Worm (Caenorhabditis elegans) whole organism, L3 larva: Measurements from ENCODE around the gene B0034.1.

ENCODE experiments used
- R02D3.7 ChIP-seq: fragments of 150-350 bp; optimal IDR thresholded peaks from 2 replicates; lab custom pipeline; 2014; ENCODE audit warnings: missing biosample characterization, missing genetic modification characterization
- ZK546.5 ChIP-seq: sonication (generic microtip); optimal IDR thresholded peaks from 2 replicates; lab custom pipeline; 2017; ENCODE audit warnings: missing biosample characterization, missing genetic modification characterization
- ama-1 ChIP-seq: fragments of 150-350 bp; optimal IDR thresholded peaks from 2 replicates; lab custom pipeline; 2018
- ceh-16 ChIP-seq: sonication (generic microtip); optimal IDR thresholded peaks from 2 replicates; lab custom pipeline; 2017; ENCODE audit warnings: missing biosample characterization, missing genetic modification characterization
- ceh-28 ChIP-seq: fragments of 150-350 bp; optimal IDR thresholded peaks from 2 replicates; lab custom pipeline; 2014; ENCODE audit warnings: missing biosample characterization, missing genetic modification reagents, missing genetic modification characterization
- ceh-9 ChIP-seq: sonication (generic microtip); optimal IDR thresholded peaks from 2 replicates; lab custom pipeline; 2018; ENCODE audit warnings: missing biosample characterization, missing genetic modification characterization
- egl-5 ChIP-seq: fragments of 150-350 bp; optimal IDR thresholded peaks from 2 replicates; lab custom pipeline; 2017; ENCODE audit warnings: missing biosample characterization, missing genetic modification reagents, missing genetic modification characterization, inconsistent platforms
- elt-1 ChIP-seq: fragments of 150-350 bp; optimal IDR thresholded peaks from 2 replicates; lab custom pipeline; 2014; ENCODE audit warnings: missing biosample characterization, missing genetic modification characterization
- elt-2 ChIP-seq: sonication (generic microtip); optimal IDR thresholded peaks from 2 replicates; lab custom pipeline; 2016; ENCODE audit warnings: missing genetic modification reagents, mild to moderate bottlenecking, missing genetic modification characterization, missing compliant biosample characterization
- elt-3 ChIP-seq, 3 experiments: fragments of 150-350 bp in 1 of 3; sonication (generic microtip) in 2 of 3; optimal IDR thresholded peaks; 2 replicates in 2 of 3; 4 replicates in 1 of 3; lab custom pipeline; 2014 to 2017; ENCODE audit warnings: missing biosample characterization in 3 of 3, missing genetic modification characterization in 3 of 3
- fkh-10 ChIP-seq: sonication (generic microtip); optimal IDR thresholded peaks from 2 replicates; lab custom pipeline; 2017; ENCODE audit warnings: missing biosample characterization, missing genetic modification reagents, missing genetic modification characterization
- fkh-2 ChIP-seq: fragments of 150-350 bp; optimal IDR thresholded peaks from 2 replicates; lab custom pipeline; 2014; ENCODE audit warnings: missing biosample characterization, missing genetic modification reagents, missing genetic modification characterization
- fos-1 ChIP-seq: fragments of 150-350 bp; optimal IDR thresholded peaks from 2 replicates; lab custom pipeline; 2014; ENCODE audit warnings: missing biosample characterization, missing genetic modification characterization
- hmg-11 ChIP-seq: sonication (generic microtip); optimal IDR thresholded peaks from 2 replicates; lab custom pipeline; 2016; ENCODE audit warnings: missing genetic modification characterization, missing compliant biosample characterization
- lin-15B ChIP-seq: fragments of 150-350 bp; optimal IDR thresholded peaks from 2 replicates; lab custom pipeline; 2014; ENCODE audit warnings: missing biosample characterization, missing genetic modification characterization
- lin-39 ChIP-seq: fragments of 150-350 bp; optimal IDR thresholded peaks from 2 replicates; lab custom pipeline; 2018; ENCODE audit warnings: missing biosample characterization, missing genetic modification reagents, missing genetic modification characterization
- mdl-1 ChIP-seq: fragments of 150-350 bp; optimal IDR thresholded peaks from 2 replicates; lab custom pipeline; 2014; ENCODE audit warnings: missing biosample characterization, missing genetic modification characterization
- mml-1 ChIP-seq: fragments of 150-350 bp; sonication (generic microtip); optimal IDR thresholded peaks from 3 replicates; lab custom pipeline; 2014; ENCODE audit warnings: missing biosample characterization, missing genetic modification characterization
- nfya-1 ChIP-seq: sonication (generic microtip); optimal IDR thresholded peaks from 2 replicates; lab custom pipeline; 2017; ENCODE audit warnings: missing genetic modification characterization, mild to moderate bottlenecking, missing compliant biosample characterization, antibody characterized with exemption, moderate library complexity; ENCODE audit not compliant: insufficient read depth
- nhr-11 ChIP-seq: fragments of 150-350 bp; optimal IDR thresholded peaks from 2 replicates; lab custom pipeline; 2014; ENCODE audit warnings: missing biosample characterization, missing genetic modification characterization
- nhr-12 ChIP-seq: fragments of 150-350 bp; optimal IDR thresholded peaks from 2 replicates; lab custom pipeline; 2014; ENCODE audit warnings: missing biosample characterization, missing genetic modification characterization
- nhr-23 ChIP-seq: fragments of 150-350 bp; optimal IDR thresholded peaks from 2 replicates; lab custom pipeline; 2014; ENCODE audit warnings: missing biosample characterization, missing genetic modification reagents, missing genetic modification characterization
- nhr-25 ChIP-seq: sonication (generic microtip); optimal IDR thresholded peaks from 2 replicates; lab custom pipeline; 2017; ENCODE audit warnings: missing biosample characterization, missing genetic modification characterization
- nhr-28 ChIP-seq: fragments of 150-350 bp; optimal IDR thresholded peaks from 2 replicates; lab custom pipeline; 2014; ENCODE audit warnings: missing biosample characterization, missing genetic modification characterization
- nhr-43 ChIP-seq: sonication (generic microtip); optimal IDR thresholded peaks from 2 replicates; lab custom pipeline; 2016; ENCODE audit warnings: mild to moderate bottlenecking, missing genetic modification characterization, missing compliant biosample characterization; ENCODE audit not compliant: poor library complexity, severe bottlenecking
- nhr-76 ChIP-seq: fragments of 150-350 bp; sonication (generic microtip); optimal IDR thresholded peaks from 5 replicates; lab custom pipeline; 2014; ENCODE audit warnings: missing biosample characterization, missing genetic modification characterization
- nhr-77 ChIP-seq: fragments of 150-350 bp; optimal IDR thresholded peaks from 2 replicates; lab custom pipeline; 2014; ENCODE audit warnings: missing biosample characterization, missing genetic modification characterization
- pha-4 ChIP-seq: fragments of 150-350 bp; optimal IDR thresholded peaks from 2 replicates; lab custom pipeline; 2014; ENCODE audit warnings: missing biosample characterization, missing genetic modification reagents, missing genetic modification characterization
- pqm-1 ChIP-seq: fragments of 150-350 bp; optimal IDR thresholded peaks from 2 replicates; lab custom pipeline; 2017; ENCODE audit warnings: missing biosample characterization, missing genetic modification characterization, inconsistent platforms
- skn-1 ChIP-seq: fragments of 150-350 bp; optimal IDR thresholded peaks from 2 replicates; lab custom pipeline; 2014; ENCODE audit warnings: missing biosample characterization, missing genetic modification characterization
- snpc-4 ChIP-seq: fragments of 150-350 bp; optimal IDR thresholded peaks from 2 replicates; lab custom pipeline; 2014; ENCODE audit warnings: missing biosample characterization, missing genetic modification characterization
- unc-39 ChIP-seq: sonication (generic microtip); optimal IDR thresholded peaks from 4 replicates; lab custom pipeline; 2017; ENCODE audit warnings: missing biosample characterization, missing genetic modification characterization
- unc-62 ChIP-seq: fragments of 150-350 bp; sonication (generic microtip); optimal IDR thresholded peaks from 4 replicates; lab custom pipeline; 2014; ENCODE audit warnings: missing biosample characterization, missing genetic modification reagents, missing genetic modification characterization
- ztf-11 ChIP-seq: fragments of 150-350 bp; optimal IDR thresholded peaks from 2 replicates; lab custom pipeline; 2014; ENCODE audit warnings: missing biosample characterization, missing genetic modification characterization
- ztf-4 ChIP-seq: fragments of 150-350 bp; optimal IDR thresholded peaks from 2 replicates; lab custom pipeline; 2014; ENCODE audit warnings: missing biosample characterization, missing genetic modification characterization

The B0034.1 gene

DNA sequence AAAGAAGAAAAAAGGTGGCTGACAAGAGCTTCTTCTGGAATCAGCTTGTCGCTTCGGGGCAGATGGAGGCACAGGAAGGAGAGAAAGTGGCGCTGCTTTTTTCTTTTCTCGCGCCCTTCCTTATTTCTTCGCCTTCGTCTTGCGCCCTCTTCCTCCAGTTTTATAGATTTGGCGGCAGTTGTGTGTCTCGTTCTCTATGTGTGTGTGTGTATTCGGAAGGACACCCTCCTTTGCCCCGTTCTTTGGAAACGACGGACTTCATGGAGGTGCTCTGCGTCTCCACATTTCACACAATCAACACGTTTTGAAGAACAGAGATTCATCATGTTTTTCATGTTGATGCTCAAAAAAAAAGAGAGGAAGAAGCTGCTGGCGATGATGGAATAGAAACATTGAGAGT, 19.5 kb upstream of the B0034.1 start (continued):
- TF ChIP-seq unc-62 (no peak), ceh-28 (tag; lab: Kevin White, UChicago) (no peak), nhr-77 (tag; lab: Kevin White, UChicago) (no peak), elt-2 (tag; lab: Kevin White, UChicago) (no peak), nhr-12 (tag; lab: Kevin White, UChicago) (no peak), fos-1 (tag; lab: Kevin White, UChicago) (no peak), ceh-9 (no peak), fkh-2 (tag; lab: Kevin White, UChicago) (no peak)

DNA sequence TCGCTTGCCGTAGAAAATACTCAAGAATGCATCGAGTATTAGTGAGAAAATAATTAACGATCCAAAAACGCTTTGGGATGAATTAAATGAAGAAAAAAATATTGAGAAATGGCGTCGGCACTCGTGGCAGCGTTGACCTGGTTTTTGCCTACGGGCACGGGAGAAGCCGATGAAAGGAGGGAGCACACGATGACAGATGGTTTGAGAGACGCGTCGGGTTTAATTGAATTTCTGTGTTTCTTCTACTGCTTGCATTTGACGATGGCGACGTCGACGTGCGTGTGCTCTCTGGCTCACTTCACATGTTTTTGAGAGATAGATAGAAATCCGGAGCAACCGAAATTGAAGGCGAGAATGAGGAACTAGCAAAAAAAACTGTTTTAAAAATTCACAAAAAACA, 17.5 kb upstream of the B0034.1 start:
- TF ChIP-seq ceh-16 (tag; lab: Kevin White, UChicago) (no peak), fkh-10 (GFP tag; lab: Kevin White, UChicago) (peak; percentile 5)
- TF ChIP-seq, all 47 proteins: peak for 1

DNA sequence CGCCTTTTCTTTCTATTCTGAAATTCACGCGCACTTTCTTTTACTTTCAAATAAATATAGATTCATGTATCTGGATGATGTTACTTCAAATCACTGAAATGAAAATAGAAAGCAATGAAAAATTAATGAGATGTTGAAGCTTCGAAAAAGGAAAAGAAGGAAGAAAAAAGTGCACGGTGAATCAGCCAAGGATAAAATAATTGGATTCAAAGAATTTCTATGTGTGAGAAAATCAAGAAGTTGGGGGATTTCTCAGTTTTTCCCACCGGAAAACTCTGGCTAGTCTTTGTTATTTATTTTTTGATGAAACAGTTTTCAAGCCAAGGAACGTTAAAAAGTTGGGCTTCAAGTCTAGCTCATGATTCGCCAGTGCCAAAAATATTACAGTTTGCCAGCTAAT, 16.4 kb upstream of the B0034.1 start:
- no peak for TF ChIP-seq nhr-28 (tag; lab: Kevin White, UChicago)
- no peak for TF ChIP-seq snpc-4
- no peak for TF ChIP-seq nhr-76 (tag; lab: Kevin White, UChicago)
- no peak for TF ChIP-seq unc-62
- TF ChIP-seq nhr-12 (tag; lab: Kevin White, UChicago): no peak
- TF ChIP-seq, all 47 proteins: peak for 0

DNA sequence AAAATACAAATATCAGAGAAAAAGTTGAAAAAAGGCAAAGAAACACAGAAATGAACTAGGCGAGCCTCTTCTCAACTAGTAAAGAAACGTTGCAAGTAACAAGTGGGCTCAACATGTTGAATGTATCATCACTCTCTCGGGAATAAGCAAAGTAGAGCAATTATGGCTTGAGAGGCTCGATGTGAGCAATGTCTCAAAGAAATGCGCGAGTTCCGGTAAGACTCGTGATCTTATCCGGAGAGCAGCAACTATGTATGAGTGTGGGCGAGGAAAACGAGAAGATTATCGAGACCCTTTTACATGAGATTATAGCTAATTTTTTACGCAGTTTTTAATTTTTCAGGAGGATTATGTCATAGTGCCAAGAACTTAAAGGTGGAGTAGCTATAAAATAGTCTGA, 15.9 kb upstream of the B0034.1 start:
- TF ChIP-seq nfya-1 (peak; percentile 35), skn-1 (tag; lab: Kevin White, UChicago) (no peak), lin-39 (tag; lab: Kevin White, UChicago) (peak; percentile 54)

DNA sequence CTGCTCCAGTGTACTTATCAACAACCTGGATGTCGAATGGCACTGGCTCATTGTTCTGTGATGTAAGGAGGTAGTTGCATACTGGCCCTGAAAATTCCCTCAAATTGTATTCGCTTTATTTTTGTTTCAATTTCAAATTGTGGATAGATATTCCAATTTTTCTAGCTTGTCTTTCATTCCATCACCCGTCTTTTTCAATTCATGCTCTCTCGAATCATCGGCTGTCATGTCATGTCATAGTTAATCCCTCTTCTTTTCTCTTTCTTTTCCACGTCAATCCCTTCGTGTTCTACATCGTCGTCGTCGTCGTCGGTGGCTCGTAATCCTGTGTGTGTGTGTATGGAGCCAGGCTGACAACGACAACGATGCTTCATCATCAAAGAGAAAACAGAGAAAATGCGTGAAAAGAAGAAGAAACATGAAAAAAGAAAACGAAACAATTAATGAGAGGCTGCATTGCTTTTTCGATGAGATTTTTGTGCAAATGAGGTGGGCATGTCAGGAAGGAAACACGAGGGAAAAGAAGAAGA, 12.4 kb upstream of the B0034.1 start:
- TF ChIP-seq nfya-1 (peak; percentile 14), ama-1 (no peak), egl-5 (tag; lab: Kevin White, UChicago) (peak; percentile 30), nhr-25 (no peak), nhr-43 (tag; lab: Kevin White, UChicago) (no peak), pqm-1 (tag; lab: Kevin White, UChicago) (no peak), mml-1 (tag; lab: Kevin White, UChicago) (no peak), elt-3 (tag; optimal IDR thresholded peaks at IDR 0.05; lab: Kevin White, UChicago) (no peak), nhr-77 (tag; lab: Kevin White, UChicago) (no peak), ztf-4 (tag; lab: Kevin White, UChicago) (no peak), ZK546.5 (no peak), lin-15B (tag; lab: Kevin White, UChicago) (no peak), pha-4 (no peak), unc-39 (tag; lab: Kevin White, UChicago) (no peak), lin-39 (tag; lab: Kevin White, UChicago) (peak; percentile 39), nhr-11 (no peak), fos-1 (tag; lab: Kevin White, UChicago) (no peak), unc-62 (peak; percentile 12), mdl-1 (tag; lab: Kevin White, UChicago) (no peak), ztf-11 (tag; lab: Kevin White, UChicago) (no peak), nhr-23 (no peak), elt-1 (tag; lab: Kevin White, UChicago) (no peak), hmg-11 (no peak), skn-1 (tag; lab: Kevin White, UChicago) (no peak), nhr-12 (tag; lab: Kevin White, UChicago) (no peak), R02D3.7 (tag; lab: Kevin White, UChicago) (no peak), nhr-28 (tag; lab: Kevin White, UChicago) (no peak)
